Fruit fly (Drosophila melanogaster) whole organism, embryonic: ENCODE results near the gene Scamp.

Experiments used
- ATbp ChIP-seq: fragments of 200-800 bp; sonication (Bioruptor generic); optimal IDR thresholded peaks from 2 replicates; lab custom pipeline; 2017; ENCODE audit warnings: missing biosample characterization, mild to moderate bottlenecking, missing genetic modification characterization, missing genetic modification reagents
- CG10959 ChIP-seq: fragments of 200-800 bp; sonication (Bioruptor generic); IDR thresholded peaks from 2 replicates; pipeline ENCODE4 v1.3.6; 2022; ENCODE audit warnings: missing biosample characterization, missing genetic modification characterization
- CG10979 ChIP-seq: fragments of 200-800 bp; sonication (Bioruptor generic); optimal IDR thresholded peaks from 2 replicates; lab custom pipeline; 2018; ENCODE audit warnings: missing biosample characterization, mild to moderate bottlenecking, missing genetic modification characterization, moderate library complexity
- CG12236 ChIP-seq: fragments of 200-800 bp; sonication (Bioruptor generic); optimal IDR thresholded peaks from 2 replicates; lab custom pipeline; 2016; ENCODE audit warnings: missing biosample characterization, missing genetic modification characterization
- CG12659 ChIP-seq: fragments of 200-800 bp; sonication (Bioruptor generic); optimal IDR thresholded peaks from 3 replicates; lab custom pipeline; 2017; ENCODE audit warnings: mild to moderate bottlenecking, missing biosample characterization, missing genetic modification reagents, missing genetic modification characterization
- CG15479 ChIP-seq: fragments of 200-800 bp; sonication (Bioruptor generic); optimal IDR thresholded peaks from 3 replicates; lab custom pipeline; 2019; ENCODE audit warnings: missing biosample characterization, mild to moderate bottlenecking, missing genetic modification characterization, moderate library complexity
- CG15514 ChIP-seq: fragments of 200-800 bp; sonication (Bioruptor generic); optimal IDR thresholded peaks from 3 replicates; lab custom pipeline; 2017; ENCODE audit warnings: missing biosample characterization, missing genetic modification characterization, mild to moderate bottlenecking, moderate library complexity, missing genetic modification reagents
- CG17186 ChIP-seq: fragments of 200-800 bp; sonication (Bioruptor generic); optimal IDR thresholded peaks from 3 replicates; lab custom pipeline; 2017; ENCODE audit warnings: missing biosample characterization, missing genetic modification reagents, missing genetic modification characterization
- CG17802 ChIP-seq: fragments of 200-800 bp; sonication (Bioruptor generic); optimal IDR thresholded peaks from 2 replicates; lab custom pipeline; 2018; ENCODE audit warnings: missing biosample characterization, mild to moderate bottlenecking, missing genetic modification characterization, moderate library complexity
- CG18011 ChIP-seq: fragments of 200-800 bp; sonication (Bioruptor generic); optimal IDR thresholded peaks from 2 replicates; lab custom pipeline; 2017; ENCODE audit warnings: missing biosample characterization, missing genetic modification characterization, mild to moderate bottlenecking, moderate library complexity, missing genotype
- CG18262 ChIP-seq: fragments of 200-800 bp; optimal IDR thresholded peaks from 3 replicates; lab custom pipeline; 2019; ENCODE audit warnings: missing biosample characterization, mild to moderate bottlenecking, missing genetic modification characterization, moderate library complexity
- CG2120 ChIP-seq: fragments of 200-800 bp; sonication (Bioruptor generic); optimal IDR thresholded peaks from 3 replicates; lab custom pipeline; 2016; ENCODE audit warnings: missing biosample characterization, missing genetic modification characterization
- CG32767 ChIP-seq: fragments of 200-800 bp; sonication (Bioruptor generic); IDR thresholded peaks from 2 replicates; pipeline ENCODE4 v1.3.6; 2022; ENCODE audit warnings: missing biosample characterization, missing genetic modification characterization
- CG3995 ChIP-seq: fragments of 200-800 bp; sonication (Bioruptor generic); optimal IDR thresholded peaks from 3 replicates; lab custom pipeline; 2016; ENCODE audit warnings: missing biosample characterization, missing genetic modification characterization
- CG4282 ChIP-seq: fragments of 200-800 bp; sonication (Bioruptor generic); optimal IDR thresholded peaks from 2 replicates; lab custom pipeline; 2016; ENCODE audit warnings: missing biosample characterization, missing genetic modification characterization
- CG4424 ChIP-seq: fragments of 200-800 bp; sonication (Bioruptor generic); optimal IDR thresholded peaks from 3 replicates; lab custom pipeline; 2016; ENCODE audit warnings: missing biosample characterization, missing genetic modification characterization
- CG6765 ChIP-seq: fragments of 200-800 bp; sonication (Bioruptor generic); optimal IDR thresholded peaks from 3 replicates; lab custom pipeline; 2017; ENCODE audit warnings: missing biosample characterization, mild to moderate bottlenecking, missing genetic modification characterization
- CG7372 ChIP-seq: fragments of 200-800 bp; sonication (Bioruptor generic); IDR thresholded peaks from 2 replicates; pipeline ENCODE4 v1.3.6; 2022; ENCODE audit warnings: missing biosample characterization, missing genetic modification characterization
- CG9609 ChIP-seq: fragments of 200-800 bp; sonication (Bioruptor generic); optimal IDR thresholded peaks from 3 replicates; lab custom pipeline; 2016; ENCODE audit warnings: missing biosample characterization, missing genetic modification characterization
- D19A ChIP-seq: fragments of 200-800 bp; optimal IDR thresholded peaks from 3 replicates; lab custom pipeline; 2019; ENCODE audit warnings: missing biosample characterization, mild to moderate bottlenecking, missing genetic modification characterization, moderate library complexity
- D19B ChIP-seq: fragments of 200-800 bp; sonication (Bioruptor generic); optimal IDR thresholded peaks from 2 replicates; lab custom pipeline; 2017; ENCODE audit warnings: missing biosample characterization, mild to moderate bottlenecking, missing genetic modification characterization
- Doc2 ChIP-seq: fragments of 200-800 bp; sonication (Bioruptor generic); IDR thresholded peaks from 2 replicates; pipeline ENCODE4 v1.3.6; 2022; ENCODE audit warnings: missing biosample characterization, missing genetic modification characterization
- H2.0 ChIP-seq: fragments of 200-800 bp; sonication (Bioruptor generic); IDR thresholded peaks from 2 replicates; pipeline ENCODE4 v1.3.6; 2022; ENCODE audit warnings: missing biosample characterization, missing genetic modification characterization
- HHEX ChIP-seq: fragments of 200-800 bp; sonication (Bioruptor generic); optimal IDR thresholded peaks from 3 replicates; lab custom pipeline; 2017; ENCODE audit warnings: missing biosample characterization, mild to moderate bottlenecking, missing genetic modification characterization, missing genetic modification reagents
- Hr3 ChIP-seq: fragments of 200-800 bp; sonication (Bioruptor generic); optimal IDR thresholded peaks from 3 replicates; lab custom pipeline; 2016; ENCODE audit warnings: missing biosample characterization, missing genetic modification characterization
- MBD-R2 ChIP-seq: fragments of 200-800 bp; sonication (Bioruptor generic); IDR thresholded peaks from 2 replicates; pipeline ENCODE4 v1.3.6; 2022; ENCODE audit warnings: missing biosample characterization, missing genetic modification characterization
- Meics ChIP-seq: fragments of 200-800 bp; sonication (Bioruptor generic); optimal IDR thresholded peaks from 2 replicates; lab custom pipeline; 2017; ENCODE audit warnings: missing biosample characterization, mild to moderate bottlenecking, missing genetic modification characterization
- NFAT ChIP-seq: fragments of 200-800 bp; sonication (Bioruptor generic); IDR thresholded peaks from 2 replicates; pipeline ENCODE4 v1.3.6; 2022; ENCODE audit warnings: missing biosample characterization, missing genetic modification characterization
- NfI ChIP-seq: fragments of 200-800 bp; sonication (Bioruptor generic); optimal IDR thresholded peaks from 3 replicates; lab custom pipeline; 2018; ENCODE audit warnings: missing biosample characterization, mild to moderate bottlenecking, missing genetic modification characterization, moderate library complexity
- Ptx1 ChIP-seq: fragments of 200-800 bp; sonication (Bioruptor generic); IDR thresholded peaks from 2 replicates; pipeline ENCODE4 v1.3.6; 2022; ENCODE audit warnings: missing biosample characterization, missing genetic modification characterization
- Rfx ChIP-seq: fragments of 200-800 bp; sonication (Bioruptor generic); IDR thresholded peaks from 2 replicates; pipeline ENCODE4 v1.3.6; 2022; ENCODE audit warnings: missing biosample characterization, missing genetic modification characterization
- Six4 ChIP-seq: fragments of 200-800 bp; sonication (Bioruptor generic); optimal IDR thresholded peaks from 2 replicates; lab custom pipeline; 2016; ENCODE audit warnings: missing biosample characterization, missing genetic modification characterization
- ato ChIP-seq: fragments of 200-800 bp; sonication (Bioruptor generic); IDR thresholded peaks from 2 replicates; pipeline ENCODE4 v1.3.6; 2022; ENCODE audit warnings: missing biosample characterization, missing genetic modification characterization; ENCODE audit not compliant: partially characterized antibody
- az2 ChIP-seq: fragments of 200-800 bp; sonication (Bioruptor generic); optimal IDR thresholded peaks from 3 replicates; lab custom pipeline; 2016; ENCODE audit warnings: missing biosample characterization, missing genetic modification characterization
- br ChIP-seq: fragments of >200 bp; optimal IDR thresholded peaks from 2 replicates; lab custom pipeline; 2017
- cg ChIP-seq: fragments of 200-800 bp; sonication (Bioruptor generic); optimal IDR thresholded peaks from 3 replicates; lab custom pipeline; 2019; ENCODE audit warnings: missing biosample characterization, mild to moderate bottlenecking, missing genetic modification characterization, moderate library complexity
- crc ChIP-seq: fragments of 200-800 bp; sonication (Bioruptor generic); optimal IDR thresholded peaks from 2 replicates; lab custom pipeline; 2016; ENCODE audit warnings: missing biosample characterization, missing genetic modification characterization
- dmrt11E ChIP-seq: fragments of 200-800 bp; sonication (Bioruptor generic); optimal IDR thresholded peaks from 3 replicates; lab custom pipeline; 2018; ENCODE audit warnings: missing biosample characterization, mild to moderate bottlenecking, missing genetic modification characterization, moderate library complexity
- fd64A ChIP-seq: fragments of 200-800 bp; sonication (Bioruptor generic); optimal IDR thresholded peaks from 3 replicates; lab custom pipeline; 2018; ENCODE audit warnings: missing biosample characterization, mild to moderate bottlenecking, missing genetic modification characterization
- ftz-f1 ChIP-seq: fragments of 200-800 bp; sonication (Bioruptor generic); optimal IDR thresholded peaks from 2 replicates; lab custom pipeline; 2016; ENCODE audit warnings: missing biosample characterization, missing genetic modification characterization
- insv ChIP-seq, 2 experiments: fragments of 200-800 bp; sonication (Bioruptor generic); optimal IDR thresholded peaks; 3 replicates each; lab custom pipeline; 2016 to 2018; ENCODE audit warnings: missing biosample characterization in 2 of 2, missing genetic modification characterization in 2 of 2
- lbe ChIP-seq: fragments of 200-800 bp; sonication (Bioruptor generic); optimal IDR thresholded peaks from 2 replicates; lab custom pipeline; 2016; ENCODE audit warnings: missing biosample characterization, mild to moderate bottlenecking, missing genetic modification characterization
- phol ChIP-seq: fragments of 200-800 bp; sonication (Bioruptor generic); optimal IDR thresholded peaks from 3 replicates; lab custom pipeline; 2018; ENCODE audit warnings: missing biosample characterization, mild to moderate bottlenecking, missing genetic modification characterization, moderate library complexity
- sd ChIP-seq: fragments of 200-800 bp; sonication (Bioruptor generic); optimal IDR thresholded peaks from 3 replicates; lab custom pipeline; 2018; ENCODE audit warnings: missing biosample characterization, mild to moderate bottlenecking, missing genetic modification characterization, moderate library complexity
- sima ChIP-seq: fragments of 200-800 bp; sonication (Bioruptor generic); optimal IDR thresholded peaks from 2 replicates; lab custom pipeline; 2016; ENCODE audit warnings: missing biosample characterization, missing genetic modification characterization
- slbo ChIP-seq: fragments of 200-800 bp; sonication (Bioruptor generic); IDR thresholded peaks from 2 replicates; pipeline ENCODE4 v1.3.6; 2022; ENCODE audit warnings: missing biosample characterization, missing genetic modification characterization
- stc ChIP-seq: fragments of 200-800 bp; sonication (Bioruptor generic); IDR thresholded peaks from 2 replicates; pipeline ENCODE4 v1.3.6; 2022; ENCODE audit warnings: missing biosample characterization, missing genetic modification characterization
- stwl ChIP-seq: fragments of 200-800 bp; sonication (Bioruptor generic); optimal IDR thresholded peaks from 3 replicates; lab custom pipeline; 2018; ENCODE audit warnings: missing biosample characterization, mild to moderate bottlenecking, missing genetic modification characterization, moderate library complexity
- tin ChIP-seq: fragments of 200-800 bp; sonication (Bioruptor generic); optimal IDR thresholded peaks from 3 replicates; lab custom pipeline; 2016; ENCODE audit warnings: missing biosample characterization, missing genetic modification characterization
- tx ChIP-seq: fragments of 200-800 bp; sonication (Bioruptor generic); optimal IDR thresholded peaks from 2 replicates; lab custom pipeline; 2016; ENCODE audit warnings: missing biosample characterization, missing genetic modification characterization
- unc-4 ChIP-seq: fragments of 200-800 bp; sonication (Bioruptor generic); IDR thresholded peaks from 2 replicates; pipeline ENCODE4 v1.3.6; 2022; ENCODE audit warnings: missing biosample characterization, missing genetic modification characterization; ENCODE audit not compliant: partially characterized antibody
- zen ChIP-seq: fragments of 200-800 bp; sonication (Bioruptor generic); optimal IDR thresholded peaks from 3 replicates; lab custom pipeline; 2018; ENCODE audit warnings: missing biosample characterization, mild to moderate bottlenecking, missing genetic modification characterization, moderate library complexity

Gene Scamp

DNA sequence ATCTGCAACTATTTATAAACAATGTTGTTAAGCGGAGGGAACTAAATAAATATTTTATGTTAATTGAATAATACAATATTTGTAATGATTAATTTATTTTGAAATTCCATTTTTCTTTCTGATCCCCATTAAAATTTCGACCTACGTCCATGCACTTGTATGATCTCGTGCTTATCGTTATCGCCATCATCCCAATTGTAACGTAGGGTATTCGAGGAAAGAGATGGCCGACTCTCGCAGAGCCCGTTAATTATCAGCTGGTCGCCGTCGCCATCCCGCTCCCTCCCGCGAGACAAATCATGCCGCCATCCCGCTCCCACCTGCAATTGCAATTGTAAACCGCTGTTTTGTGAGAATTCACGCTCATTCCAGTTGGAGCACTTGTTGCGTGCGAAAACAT is 3.4 kb upstream of the Scamp start, which contains the start of gene CG11655 (continued):
- peak; percentile 35 for TF ChIP-seq dmrt11E (tag; lab: Kevin White, UChicago)
- TF ChIP-seq CG32767 (GFP tag; lab: Robert Waterston, UW), result no peak
- no peak for TF ChIP-seq ato (GFP tag; lab: Robert Waterston, UW)
- no peak for TF ChIP-seq CG10959 (GFP tag; lab: Robert Waterston, UW)
- peak; percentile 25 for TF ChIP-seq az2 (GFP tag; lab: Kevin White, UChicago)
- peak; percentile 29 for TF ChIP-seq CG12659 (GFP tag; lab: Kevin White, UChicago)
- TF ChIP-seq H2.0, result no peak
- TF ChIP-seq CG7372, result no peak
- TF ChIP-seq br (lab: Kevin White, UChicago), result no peak
- TF ChIP-seq CG4282 (GFP tag; lab: Kevin White, UChicago), result no peak
- no peak for TF ChIP-seq Doc2 (GFP tag; lab: Robert Waterston, UW)
- TF ChIP-seq CG12236, result no peak
- no peak for TF ChIP-seq Six4 (GFP tag; lab: Kevin White, UChicago)
- peak; percentile 30 for TF ChIP-seq NfI (GFP tag; lab: Kevin White, UChicago)
- TF ChIP-seq slbo (GFP tag; lab: Robert Waterston, UW), result peak; percentile 64
- no peak for TF ChIP-seq CG6765
- no peak for TF ChIP-seq CG3995 (GFP tag; lab: Kevin White, UChicago)
- TF ChIP-seq tin (GFP tag; lab: Kevin White, UChicago), result no peak
- no peak for TF ChIP-seq stwl (tag; lab: Kevin White, UChicago)
- no peak for TF ChIP-seq CG17802 (tag; lab: Kevin White, UChicago)
- TF ChIP-seq crc, result no peak
- no peak for TF ChIP-seq sd (tag; lab: Kevin White, UChicago)
- TF ChIP-seq CG17186, result no peak
- TF ChIP-seq CG2120 (GFP tag; lab: Kevin White, UChicago), result peak; percentile 41
- TF ChIP-seq ATbp (GFP tag; lab: Kevin White, UChicago), result no peak
- TF ChIP-seq HHEX, result no peak
- TF ChIP-seq NFAT (GFP tag; lab: Robert Waterston, UW), result 0 out of 2 replicates have a peak, but pooled peaks have one; percentile 11
- no peak for TF ChIP-seq CG18011 (GFP tag; lab: Kevin White, UChicago)
- no peak for TF ChIP-seq unc-4 (GFP tag; lab: Robert Waterston, UW)
- TF ChIP-seq CG9609 (GFP tag; lab: Kevin White, UChicago), result peak; percentile 13
- TF ChIP-seq lbe (GFP tag; lab: Kevin White, UChicago), result no peak
- no peak for TF ChIP-seq cg (GFP tag; lab: Kevin White, UChicago)
- TF ChIP-seq CG15479, result peak; percentile 54
- TF ChIP-seq Ptx1 (GFP tag; lab: Robert Waterston, UW), result peak; percentile 51; the same call in 1 of the 2 replicates
- peak; percentile 23 for TF ChIP-seq CG10979 (tag; lab: Kevin White, UChicago)
- no peak for TF ChIP-seq sima (GFP tag; lab: Kevin White, UChicago)
- no peak for TF ChIP-seq ftz-f1 (GFP tag; lab: Kevin White, UChicago)
- TF ChIP-seq MBD-R2 (GFP tag; lab: Robert Waterston, UW), result peak; percentile 67
- peak; percentile 41 for TF ChIP-seq CG4424
- TF ChIP-seq zen (tag; lab: Kevin White, UChicago), result peak; percentile 80
- TF ChIP-seq stc (GFP tag; lab: Robert Waterston, UW), result no peak
- no peak for TF ChIP-seq tx (GFP tag; lab: Kevin White, UChicago)
- TF ChIP-seq CG15514 (GFP tag; lab: Kevin White, UChicago), result peak; percentile 48
- peak; percentile 4 for TF ChIP-seq Hr3
- no peak for TF ChIP-seq fd64A (GFP tag; lab: Kevin White, UChicago)
- peak; percentile 45; the same call in 1 of the 2 replicates for TF ChIP-seq Rfx (GFP tag; lab: Robert Waterston, UW)
- peak; percentile 38 for TF ChIP-seq CG18262
- TF ChIP-seq Meics (GFP tag; lab: Kevin White, UChicago), result no peak
- peak; percentile 37 for TF ChIP-seq phol (tag; lab: Kevin White, UChicago)
- TF ChIP-seq D19A (tag; lab: Kevin White, UChicago), result no peak
- no peak for TF ChIP-seq D19B (GFP tag; lab: Kevin White, UChicago)
- peak in 1 of 2 experiments; percentile 89 for TF ChIP-seq insv (GFP tag; optimal IDR thresholded peaks at IDR 0.05; lab: Kevin White, UChicago)
